Worm (Caenorhabditis elegans): ENCODE measurements around the gene nspc-17.
"Not testable (repeated sequence)": the region's sequence is repeated elsewhere in the genome, so short reads cannot be mapped to it uniquely, and the experiment has no call there.

ce11 chrX:14525081-14525324 is at the start of gene nspc-17:
- TF ChIP-seq fkh-10 (GFP tag; optimal IDR thresholded peaks at IDR 0.05); ztf-11 (tag; optimal IDR thresholded peaks at IDR 0.05); elt-1 (tag; optimal IDR thresholded peaks at IDR 0.05); ceh-16 (tag; optimal IDR thresholded peaks at IDR 0.05); ztf-4 (tag; optimal IDR thresholded peaks at IDR 0.05); elt-3 (tag; optimal IDR thresholded peaks at IDR 0.05); pqm-1 (tag; optimal IDR thresholded peaks at IDR 0.05); hmg-11 (tag; optimal IDR thresholded peaks at IDR 0.05); aly-2 (tag; optimal IDR thresholded peaks at IDR 0.05): not testable (repeated sequence)

Data from whole organism, L3 larva.